Worm (Caenorhabditis elegans): Measurements from ENCODE around the gene rpoa-49.
A peak's percentile ranks its signal among the peaks of the same experiment; 100 is the strongest.

rpoa-49 gene

ce11 chrII:39437-39836, 5.4 kb upstream of the rpoa-49 start, which contains the start of gene spp-24:
TSS of gene spp-24 (minus strand) at chrII:39537.
- TF ChIP-seq nhr-12 (tag; optimal IDR thresholded peaks at IDR 0.05), result no peak
- TF ChIP-seq nhr-25 (tag; optimal IDR thresholded peaks at IDR 0.05), result no peak
- TF ChIP-seq Y55F3AM.14 (GFP tag; optimal IDR thresholded peaks at IDR 0.05), result no peak
- no peak for TF ChIP-seq snpc-4 (tag; optimal IDR thresholded peaks at IDR 0.05)
- no peak for TF ChIP-seq nhr-11 (tag; optimal IDR thresholded peaks at IDR 0.05)
- TF ChIP-seq fos-1 (tag; optimal IDR thresholded peaks at IDR 0.05), result no peak
- TF ChIP-seq mdl-1 (tag; optimal IDR thresholded peaks at IDR 0.05), result no peak
- TF ChIP-seq ztf-4 (tag; optimal IDR thresholded peaks at IDR 0.05), result no peak
- TF ChIP-seq lsy-2 (tag; optimal IDR thresholded peaks at IDR 0.05), result no peak
- no peak for TF ChIP-seq nhr-21 (tag; optimal IDR thresholded peaks at IDR 0.05)
- no peak for TF ChIP-seq R02D3.7 (tag; optimal IDR thresholded peaks at IDR 0.05)
- no peak for TF ChIP-seq elt-1 (tag; optimal IDR thresholded peaks at IDR 0.05)
- no peak for TF ChIP-seq nhr-129 (tag; optimal IDR thresholded peaks at IDR 0.05)
- TF ChIP-seq unc-55 (GFP tag; optimal IDR thresholded peaks at IDR 0.05), result no peak

- TF ChIP-seq mdl-1 (tag; optimal IDR thresholded peaks at IDR 0.05), result no peak
- no peak for TF ChIP-seq elt-3 (tag; optimal IDR thresholded peaks at IDR 0.05)
- no peak for TF ChIP-seq blmp-1 (tag; optimal IDR thresholded peaks at IDR 0.05; ENCODE audit: insufficient read depth)
- TF ChIP-seq unc-39 (tag; optimal IDR thresholded peaks at IDR 0.05), result no peak
- no peak for TF ChIP-seq peb-1 (tag; optimal IDR thresholded peaks at IDR 0.05)
- no peak for TF ChIP-seq ztf-4 (tag; optimal IDR thresholded peaks at IDR 0.05)
- no peak for TF ChIP-seq unc-55 (GFP tag; optimal IDR thresholded peaks at IDR 0.05)
- TF ChIP-seq nhr-10 (tag; optimal IDR thresholded peaks at IDR 0.05), result no peak
- no peak for TF ChIP-seq ama-1 (optimal IDR thresholded peaks at IDR 0.05)
- TF ChIP-seq ceh-82 (tag; optimal IDR thresholded peaks at IDR 0.05), result no peak
- TF ChIP-seq ZK546.5 (tag; optimal IDR thresholded peaks at IDR 0.05), result no peak
- TF ChIP-seq dmd-4 (tag; optimal IDR thresholded peaks at IDR 0.05), result no peak
- TF ChIP-seq nhr-129 (tag; optimal IDR thresholded peaks at IDR 0.05), result no peak
- TF ChIP-seq fos-1 (tag; optimal IDR thresholded peaks at IDR 0.05), result no peak
- no peak for TF ChIP-seq sma-3 (GFP tag; optimal IDR thresholded peaks at IDR 0.05)
- TF ChIP-seq lin-11 (tag; optimal IDR thresholded peaks at IDR 0.05), result no peak
- TF ChIP-seq Y55F3AM.14 (GFP tag; optimal IDR thresholded peaks at IDR 0.05), result no peak
- no peak for TF ChIP-seq C34F6.9 (tag; optimal IDR thresholded peaks at IDR 0.05)
Observed at ce11 chrII:41914-42313, 2.9 kb upstream of the rpoa-49 start, which contains the start of gene F23F1.10. TSS of gene F23F1.10 (minus strand) at chrII:41982.

- TF ChIP-seq mbf-1 (tag; optimal IDR thresholded peaks at IDR 0.05), result no peak
- no peak for TF ChIP-seq lin-39 (tag; optimal IDR thresholded peaks at IDR 0.05)
- no peak for TF ChIP-seq mab-5 (tag; optimal IDR thresholded peaks at IDR 0.05)
- peak; percentile 23 for TF ChIP-seq F13H6.1 (tag; optimal IDR thresholded peaks at IDR 0.05)
- no peak for TF ChIP-seq ama-1 (optimal IDR thresholded peaks at IDR 0.05)
- TF ChIP-seq nhr-23 (tag; optimal IDR thresholded peaks at IDR 0.05), result no peak
- TF ChIP-seq fos-1 (tag; optimal IDR thresholded peaks at IDR 0.05), result peak; percentile 57
- no peak for TF ChIP-seq sem-4 (tag; optimal IDR thresholded peaks at IDR 0.05)
- TF ChIP-seq crh-2 (tag; optimal IDR thresholded peaks at IDR 0.05), result peak; percentile 77
- TF ChIP-seq zag-1 (tag; optimal IDR thresholded peaks at IDR 0.05), result no peak
- peak; percentile 68 for TF ChIP-seq lin-13 (GFP tag; optimal IDR thresholded peaks at IDR 0.05)
- peak; percentile 25 for TF ChIP-seq sma-3 (GFP tag; optimal IDR thresholded peaks at IDR 0.05)
- no peak for TF ChIP-seq elt-1 (tag; optimal IDR thresholded peaks at IDR 0.05)
- TF ChIP-seq egl-27 (tag; optimal IDR thresholded peaks at IDR 0.05), result no peak
- TF ChIP-seq lsy-2 (tag; optimal IDR thresholded peaks at IDR 0.05), result peak in 1 of 2 experiments; percentile 82
- no peak for TF ChIP-seq alr-1 (tag; optimal IDR thresholded peaks at IDR 0.05)
- peak; percentile 24 for TF ChIP-seq ztf-4 (tag; optimal IDR thresholded peaks at IDR 0.05)
- TF ChIP-seq blmp-1 (tag; optimal IDR thresholded peaks at IDR 0.05; ENCODE audit: insufficient read depth), result peak; percentile 26
- peak; percentile 43 for TF ChIP-seq sma-9 (GFP tag; optimal IDR thresholded peaks at IDR 0.05)
- TF ChIP-seq sma-9 (tag; optimal IDR thresholded peaks at IDR 0.05), result no peak
- peak; percentile 60 for TF ChIP-seq nhr-129 (tag; optimal IDR thresholded peaks at IDR 0.05)
- TF ChIP-seq R02D3.7 (tag; optimal IDR thresholded peaks at IDR 0.05), result no peak
- TF ChIP-seq C34F6.9 (tag; optimal IDR thresholded peaks at IDR 0.05), result peak; percentile 87
- peak; percentile 81 for TF ChIP-seq unc-55 (GFP tag; optimal IDR thresholded peaks at IDR 0.05)
- peak; percentile 41 for TF ChIP-seq nhr-25 (tag; optimal IDR thresholded peaks at IDR 0.05)
- peak; percentile 68 for TF ChIP-seq lin-11 (tag; optimal IDR thresholded peaks at IDR 0.05)
- no peak for TF ChIP-seq dmd-4 (tag; optimal IDR thresholded peaks at IDR 0.05)
- TF ChIP-seq skn-1 (tag; optimal IDR thresholded peaks at IDR 0.05), result peak; percentile 98
- TF ChIP-seq nhr-21 (tag; optimal IDR thresholded peaks at IDR 0.05), result no peak
- no peak for TF ChIP-seq nhr-6 (tag; optimal IDR thresholded peaks at IDR 0.05)
- no peak for TF ChIP-seq nhr-10 (tag; optimal IDR thresholded peaks at IDR 0.05)
- no peak for TF ChIP-seq Y55F3AM.14 (GFP tag; optimal IDR thresholded peaks at IDR 0.05)
- peak; percentile 48 for TF ChIP-seq gmeb-1 (tag; optimal IDR thresholded peaks at IDR 0.05)
- TF ChIP-seq snpc-4 (tag; optimal IDR thresholded peaks at IDR 0.05), result no peak
Observed at ce11 chrII:43640-44039, 1.2 kb upstream of the rpoa-49 start, which contains the start of gene nfyc-1. TSS of gene nfyc-1 (plus strand) at chrII:43907.
